Worm (Caenorhabditis elegans) whole organism, mixed stage, embryonic: Measurements from ENCODE around the gene gst-13.

Source experiments
- M03D4.4 ChIP-seq: sonication (generic microtip); optimal IDR thresholded peaks from 2 replicates; lab custom pipeline; 2017; ENCODE audit warnings: mild to moderate bottlenecking, missing genetic modification characterization, missing compliant biosample characterization
- bed-3 ChIP-seq: fragments of 200-800 bp; sonication (Bioruptor generic); optimal IDR thresholded peaks from 3 replicates; lab custom pipeline; 2018; ENCODE audit warnings: mild to moderate bottlenecking, missing genetic modification characterization, moderate library complexity, missing compliant biosample characterization
- blmp-1 ChIP-seq: fragments of 150-350 bp; optimal IDR thresholded peaks from 2 replicates; lab custom pipeline; 2014; ENCODE audit warnings: missing biosample characterization, missing genetic modification characterization
- ceh-39 ChIP-seq: fragments of 150-350 bp; optimal IDR thresholded peaks from 2 replicates; lab custom pipeline; 2014; ENCODE audit warnings: missing biosample characterization, missing genetic modification characterization
- ceh-43 ChIP-seq: fragments of 200-800 bp; sonication (Bioruptor generic); optimal IDR thresholded peaks from 2 replicates; lab custom pipeline; 2018; ENCODE audit warnings: mild to moderate bottlenecking, missing genetic modification characterization, moderate library complexity, missing compliant biosample characterization
- ceh-83 ChIP-seq: fragments of 200-800 bp; sonication (Bioruptor generic); optimal IDR thresholded peaks from 2 replicates; lab custom pipeline; 2018; ENCODE audit warnings: mild to moderate bottlenecking, missing genetic modification characterization, missing compliant biosample characterization
- ces-1 ChIP-seq: fragments of 150-350 bp; optimal IDR thresholded peaks from 2 replicates; lab custom pipeline; 2014; ENCODE audit warnings: missing biosample characterization, missing genetic modification reagents, missing genetic modification characterization
- cnd-1 ChIP-seq: fragments of 200-800 bp; sonication (Bioruptor generic); optimal IDR thresholded peaks from 2 replicates; lab custom pipeline; 2018; ENCODE audit warnings: mild to moderate bottlenecking, missing genetic modification characterization, missing compliant biosample characterization
- drap-1 ChIP-seq: fragments of 200-800 bp; sonication (Bioruptor generic); optimal IDR thresholded peaks from 3 replicates; lab custom pipeline; 2018; ENCODE audit warnings: mild to moderate bottlenecking, missing genetic modification characterization, missing compliant biosample characterization
- elt-1 ChIP-seq: sonication (generic microtip); optimal IDR thresholded peaks from 2 replicates; lab custom pipeline; 2017; ENCODE audit warnings: missing genetic modification characterization, mild to moderate bottlenecking, missing compliant biosample characterization, antibody characterized with exemption, moderate library complexity, borderline replicate concordance; ENCODE audit not compliant: insufficient read depth
- elt-3 ChIP-seq: fragments of 150-350 bp; optimal IDR thresholded peaks from 2 replicates; lab custom pipeline; 2014; ENCODE audit warnings: missing biosample characterization, missing genetic modification characterization
- flh-1 ChIP-seq: fragments of 200-800 bp; sonication (Bioruptor generic); optimal IDR thresholded peaks from 2 replicates; lab custom pipeline; 2018; ENCODE audit warnings: mild to moderate bottlenecking, missing genetic modification characterization, moderate library complexity, missing compliant biosample characterization
- ham-2 ChIP-seq: fragments of 200-800 bp; sonication (Bioruptor generic); optimal IDR thresholded peaks from 2 replicates; lab custom pipeline; 2018; ENCODE audit warnings: mild to moderate bottlenecking, missing genetic modification characterization, missing compliant biosample characterization
- hlh-1 ChIP-seq: fragments of 150-350 bp; optimal IDR thresholded peaks from 2 replicates; lab custom pipeline; 2014; ENCODE audit warnings: missing biosample characterization, missing genetic modification reagents, missing genetic modification characterization
- lin-13 ChIP-seq: fragments of 150-350 bp; optimal IDR thresholded peaks from 2 replicates; lab custom pipeline; 2014; ENCODE audit warnings: missing biosample characterization, missing genetic modification characterization
- lin-32 ChIP-seq: fragments of 200-800 bp; sonication (Bioruptor generic); optimal IDR thresholded peaks from 2 replicates; lab custom pipeline; 2018; ENCODE audit warnings: mild to moderate bottlenecking, missing genetic modification characterization, missing compliant biosample characterization
- mab-5 ChIP-seq: fragments of 150-350 bp; optimal IDR thresholded peaks from 2 replicates; lab custom pipeline; 2014; ENCODE audit warnings: missing biosample characterization, missing genetic modification characterization
- mep-1 ChIP-seq: fragments of 150-350 bp; optimal IDR thresholded peaks from 2 replicates; lab custom pipeline; 2017; ENCODE audit warnings: missing biosample characterization, missing genetic modification reagents, missing genetic modification characterization, inconsistent platforms
- mls-2 ChIP-seq: sonication (generic microtip); optimal IDR thresholded peaks from 2 replicates; lab custom pipeline; 2016; ENCODE audit warnings: mild to moderate bottlenecking, missing genetic modification characterization, moderate library complexity, missing compliant biosample characterization
- nhr-2 ChIP-seq: fragments of 150-350 bp; optimal IDR thresholded peaks from 2 replicates; lab custom pipeline; 2014; ENCODE audit warnings: missing biosample characterization, missing genetic modification characterization
- nhr-237 ChIP-seq: fragments of 150-350 bp; optimal IDR thresholded peaks from 2 replicates; lab custom pipeline; 2014; ENCODE audit warnings: missing biosample characterization, missing genetic modification characterization
- nhr-76 ChIP-seq: sonication (generic microtip); optimal IDR thresholded peaks from 2 replicates; lab custom pipeline; 2017; ENCODE audit warnings: missing biosample characterization, missing genetic modification characterization
- pha-4 ChIP-seq: fragments of 150-350 bp; optimal IDR thresholded peaks from 2 replicates; lab custom pipeline; 2018; ENCODE audit warnings: missing biosample characterization, missing genetic modification reagents, missing genetic modification characterization
- snpc-4 ChIP-seq: fragments of 150-350 bp; optimal IDR thresholded peaks from 2 replicates; lab custom pipeline; 2014; ENCODE audit warnings: missing biosample characterization, missing genetic modification characterization
- sptf-1 ChIP-seq: sonication (generic microtip); optimal IDR thresholded peaks from 2 replicates; lab custom pipeline; 2017; ENCODE audit warnings: mild to moderate bottlenecking, missing genetic modification characterization, moderate library complexity, missing compliant biosample characterization
- tbx-8 ChIP-seq: fragments of 200-800 bp; sonication (Bioruptor generic); optimal IDR thresholded peaks from 2 replicates; lab custom pipeline; 2018; ENCODE audit warnings: mild to moderate bottlenecking, missing genetic modification characterization, moderate library complexity, missing compliant biosample characterization
- unc-120 ChIP-seq: sonication (generic microtip); optimal IDR thresholded peaks from 2 replicates; lab custom pipeline; 2017; ENCODE audit warnings: missing genetic modification characterization, missing compliant biosample characterization; ENCODE audit not compliant: poor library complexity, severe bottlenecking
- unc-62 ChIP-seq: fragments of 150-350 bp; optimal IDR thresholded peaks from 2 replicates; lab custom pipeline; 2014; ENCODE audit warnings: missing biosample characterization, missing genetic modification reagents, missing genetic modification characterization
- zip-8 ChIP-seq: fragments of 150-350 bp; optimal IDR thresholded peaks from 2 replicates; lab custom pipeline; 2014; ENCODE audit warnings: missing biosample characterization, missing genetic modification characterization

gst-13 gene

ce11 chrII:9251529-9251928 is 20.3 kb downstream of the gst-13 start:
- no peak for TF ChIP-seq ceh-39
- TF ChIP-seq elt-3 (tag; lab: Kevin White, UChicago) = no peak
- no peak for TF ChIP-seq tbx-8 (GFP tag; lab: Kevin White, UChicago)
- TF ChIP-seq hlh-1 = no peak
- no peak for TF ChIP-seq mab-5 (tag; lab: Kevin White, UChicago)
- no peak for TF ChIP-seq nhr-76 (tag; lab: Kevin White, UChicago)
- TF ChIP-seq ceh-83 (GFP tag; lab: Kevin White, UChicago) = no peak

ce11 chrII:9254187-9254586 is 22.9 kb downstream of the gst-13 start, which contains the start of gene nlp-82:
Gene nlp-82, minus strand, starts transcription at chrII:9254287.
- TF ChIP-seq M03D4.4 (tag; lab: Kevin White, UChicago) (no peak), mab-5 (tag; lab: Kevin White, UChicago) (no peak), flh-1 (GFP tag; lab: Kevin White, UChicago) (no peak), ces-1 (GFP tag; lab: Kevin White, UChicago) (no peak), snpc-4 (no peak), nhr-2 (no peak), elt-1 (tag; lab: Kevin White, UChicago) (no peak), elt-3 (tag; lab: Kevin White, UChicago) (no peak), drap-1 (no peak), pha-4 (no peak), zip-8 (no peak), lin-32 (GFP tag; lab: Kevin White, UChicago) (no peak), lin-13 (no peak), unc-62 (GFP tag; lab: Kevin White, UChicago) (no peak), bed-3 (GFP tag; lab: Kevin White, UChicago) (no peak), nhr-237 (no peak)

DNA sequence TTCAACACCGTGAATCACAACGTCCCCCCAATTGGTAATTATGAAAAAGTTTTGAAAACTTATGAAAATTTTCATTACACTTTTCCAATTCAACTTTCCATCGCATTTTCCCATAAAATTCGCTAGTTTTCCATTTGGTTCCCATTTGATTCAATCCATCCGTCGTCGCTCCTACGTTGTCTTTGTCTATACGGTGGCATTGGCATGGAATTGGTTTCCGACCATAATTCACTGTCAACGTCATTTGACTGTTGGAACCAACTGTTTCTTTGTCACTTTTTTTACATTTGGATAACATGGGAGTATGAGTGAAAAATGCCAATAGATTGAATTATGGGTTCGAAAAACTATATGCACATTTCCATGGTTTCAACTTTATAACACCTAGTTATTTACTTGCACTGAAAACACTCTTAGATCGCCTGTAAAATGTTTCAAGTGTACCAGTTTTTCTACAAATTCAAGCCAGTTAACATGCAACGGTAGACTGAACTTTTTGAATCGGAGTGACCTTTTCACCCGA is 26.8 kb downstream of the gst-13 start:
- TF ChIP-seq mls-2 (tag; lab: Kevin White, UChicago) = peak; percentile 24
- no peak for TF ChIP-seq ceh-43 (GFP tag; lab: Kevin White, UChicago)
- peak; percentile 22 for TF ChIP-seq cnd-1 (tag; lab: Kevin White, UChicago)
- peak; percentile 9 for TF ChIP-seq ces-1 (GFP tag; lab: Kevin White, UChicago)
- no peak for TF ChIP-seq flh-1 (GFP tag; lab: Kevin White, UChicago)
- TF ChIP-seq ceh-83 (GFP tag; lab: Kevin White, UChicago) = peak; percentile 70
- TF ChIP-seq M03D4.4 (tag; lab: Kevin White, UChicago) = peak; percentile 23
- TF ChIP-seq sptf-1 = peak; percentile 35
- TF ChIP-seq, all 35 proteins: peak for 6

DNA sequence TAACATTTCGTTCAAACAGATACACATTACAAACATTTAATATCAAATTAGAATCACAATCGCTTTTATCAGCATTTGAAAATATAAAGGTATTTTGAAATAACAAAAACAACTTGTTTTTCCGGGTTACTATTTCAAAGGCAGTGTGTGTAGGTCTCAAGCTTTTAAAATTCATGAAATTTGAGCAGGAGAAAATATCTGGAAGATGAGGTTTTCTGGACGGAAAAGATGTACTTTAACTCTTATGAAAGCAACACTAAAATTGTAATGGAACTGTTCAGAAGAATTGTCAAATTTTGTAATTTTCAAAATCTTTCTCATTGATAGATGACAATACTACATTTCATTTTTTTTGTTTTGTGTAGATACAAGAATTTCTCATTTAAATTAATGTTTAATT is 27.3 kb downstream of the gst-13 start:
- no peak for TF ChIP-seq lin-32 (GFP tag; lab: Kevin White, UChicago)
- peak; percentile 52 for TF ChIP-seq ceh-83 (GFP tag; lab: Kevin White, UChicago)

- no peak for TF ChIP-seq ceh-43 (GFP tag; lab: Kevin White, UChicago)
- no peak for TF ChIP-seq snpc-4
- peak; percentile 29 for TF ChIP-seq ham-2 (GFP tag; lab: Kevin White, UChicago)
- peak; percentile 34 for TF ChIP-seq blmp-1 (tag; lab: Kevin White, UChicago)
Observed at ce11 chrII:9260026-9260425, 28.8 kb downstream of the gst-13 start.

DNA sequence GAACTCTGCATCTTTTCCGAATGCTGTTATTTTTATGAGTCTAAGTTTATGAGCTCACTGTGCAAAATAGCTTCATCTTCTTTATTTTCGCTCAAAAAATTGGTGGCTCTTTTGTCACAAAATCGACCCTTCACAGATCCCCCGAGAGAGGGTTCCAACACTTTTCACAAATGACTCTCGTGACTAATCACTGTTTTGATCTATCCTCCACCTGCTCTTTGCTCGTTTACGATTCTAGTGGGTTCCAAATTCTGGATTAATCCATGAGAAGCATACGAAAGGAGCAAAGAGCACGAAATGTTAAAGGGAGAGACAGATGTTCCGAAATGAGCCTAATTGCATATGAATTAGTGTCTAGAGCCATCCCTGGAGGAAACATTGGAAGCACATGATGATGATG is 30.1 kb downstream of the gst-13 start:
- TF ChIP-seq ces-1 (GFP tag; lab: Kevin White, UChicago) (peak; percentile 78), nhr-237 (no peak), lin-32 (GFP tag; lab: Kevin White, UChicago) (peak; percentile 23)

DNA sequence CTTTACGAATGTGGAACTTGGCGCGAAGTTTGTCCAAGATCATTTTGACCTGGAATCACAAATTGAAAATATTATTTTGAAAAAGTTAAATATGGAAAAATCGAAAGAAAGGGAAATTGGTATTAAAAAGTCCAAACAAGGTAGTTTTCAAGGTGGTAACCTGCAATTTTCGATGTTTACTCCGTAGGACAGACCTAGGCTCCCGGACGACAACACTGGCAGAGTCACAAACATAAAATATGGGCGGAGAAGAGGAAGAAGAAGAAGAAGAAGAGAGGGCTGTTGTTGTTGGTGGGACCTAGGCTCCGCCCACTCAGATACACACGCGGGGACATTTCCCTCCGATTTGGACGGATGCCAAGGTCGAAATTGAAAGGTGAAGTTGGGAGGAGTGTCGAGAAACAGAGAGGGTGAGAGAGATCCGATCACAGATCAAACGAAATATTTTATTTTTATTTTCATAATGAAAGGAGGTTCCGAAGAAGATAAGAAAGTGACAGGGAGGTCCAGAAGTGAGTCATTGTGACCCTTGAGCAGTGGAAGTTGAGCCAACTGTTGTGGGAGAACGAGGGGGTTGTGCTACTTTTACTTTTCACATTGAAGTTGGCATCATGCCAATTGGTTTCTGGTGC is 30.8 kb downstream of the gst-13 start, which contains the start of gene aqp-2:
Gene aqp-2, minus strand, starts transcription at position 51 of the 632 bp plus-strand sequence.
- TF ChIP-seq mep-1 (tag; lab: Kevin White, UChicago) (peak; percentile 25), unc-120 (tag; lab: Kevin White, UChicago) (peak; percentile 45), hlh-1 (peak; percentile 72), blmp-1 (tag; lab: Kevin White, UChicago) (peak; percentile 51), flh-1 (GFP tag; lab: Kevin White, UChicago) (no peak), unc-62 (GFP tag; lab: Kevin White, UChicago) (peak; percentile 88)
